Fruit fly (Drosophila melanogaster) whole organism, prepupa: Measurements from ENCODE around the gene nonA-l.

Source experiments
- CG6854 ChIP-seq: fragments of 200-800 bp; sonication (Bioruptor generic); optimal IDR thresholded peaks from 2 replicates; lab custom pipeline; 2017; ENCODE audit warnings: missing biosample characterization, mild to moderate bottlenecking, missing genetic modification characterization
- CG8632 ChIP-seq: fragments of 200-800 bp; sonication (Bioruptor generic); optimal IDR thresholded peaks from 3 replicates; lab custom pipeline; 2016; ENCODE audit warnings: missing biosample characterization, missing genetic modification characterization
- Eip78C ChIP-seq: fragments of 200-800 bp; sonication (Bioruptor generic); peaks from one replicate; lab custom pipeline; 2016; ENCODE audit warnings: missing biosample characterization, missing genetic modification characterization
- Ets21C ChIP-seq: fragments of 200-800 bp; sonication (Bioruptor generic); optimal IDR thresholded peaks from 3 replicates; lab custom pipeline; 2016; ENCODE audit warnings: missing biosample characterization, missing genetic modification characterization
- OdsH ChIP-seq: fragments of 200-800 bp; sonication (Bioruptor generic); optimal IDR thresholded peaks from 3 replicates; lab custom pipeline; 2016; ENCODE audit warnings: missing biosample characterization, missing genetic modification characterization
- Smox ChIP-seq: fragments of 200-800 bp; sonication (Bioruptor generic); optimal IDR thresholded peaks from 3 replicates; lab custom pipeline; 2016; ENCODE audit warnings: missing biosample characterization, missing genetic modification characterization
- fd59A ChIP-seq: fragments of 200-800 bp; sonication (Bioruptor generic); optimal IDR thresholded peaks from 2 replicates; lab custom pipeline; 2017; ENCODE audit warnings: missing biosample characterization, mild to moderate bottlenecking, missing genetic modification characterization, missing genetic modification reagents
- salr ChIP-seq, 2 experiments: fragments of 200-800 bp; sonication (Bioruptor generic); optimal IDR thresholded peaks; 3 replicates each; lab custom pipeline; 2016 to 2018; ENCODE audit warnings: missing biosample characterization in 2 of 2, missing genetic modification characterization in 2 of 2, mild to moderate bottlenecking in 1 of 2
- topi ChIP-seq: fragments of 200-800 bp; sonication (Bioruptor generic); optimal IDR thresholded peaks from 3 replicates; lab custom pipeline; 2016; ENCODE audit warnings: missing biosample characterization, missing genetic modification characterization
- vri ChIP-seq: fragments of 200-800 bp; sonication (Bioruptor generic); optimal IDR thresholded peaks from 3 replicates; lab custom pipeline; 2016; ENCODE audit warnings: missing biosample characterization, mild to moderate bottlenecking, missing genetic modification characterization

dm6 chr3R:16599647-16600046, 40.4 kb upstream of the nonA-l start:
- TF ChIP-seq vri (GFP tag; lab: Kevin White, UChicago) (no peak), OdsH (GFP tag; lab: Kevin White, UChicago) (no peak), topi (no peak), CG6854 (no peak), Smox (GFP tag; lab: Kevin White, UChicago) (no peak), Eip78C (no peak), salr (GFP tag; optimal IDR thresholded peaks at IDR 0.05; lab: Kevin White, UChicago) (no peak), CG8632 (GFP tag; lab: Kevin White, UChicago) (no peak), Ets21C (GFP tag; lab: Kevin White, UChicago) (no peak), fd59A (GFP tag; lab: Kevin White, UChicago) (no peak)
